Worm (Caenorhabditis elegans): ENCODE results near the gene K04E7.1.
A peak's percentile ranks its signal among the peaks of the same experiment; 100 is the strongest.

K04E7.1 gene

ce11 chrX:6484780-6485179 lies 23.0 kb downstream of the K04E7.1 start, which contains the start of gene gar-1:
TSS of gene gar-1 (minus strand) at chrX:6484880.
- TF ChIP-seq nhr-28 (tag; optimal IDR thresholded peaks at IDR 0.05) (no peak), nhr-2 (tag; optimal IDR thresholded peaks at IDR 0.05) (no peak), pha-4 (tag; optimal IDR thresholded peaks at IDR 0.05) (no peak), unc-120 (tag; optimal IDR thresholded peaks at IDR 0.05; ENCODE audit: poor library complexity, severe bottlenecking) (no peak), bed-3 (GFP tag; optimal IDR thresholded peaks at IDR 0.05) (no peak), ztf-11 (tag; optimal IDR thresholded peaks at IDR 0.05) (no peak), mep-1 (tag; optimal IDR thresholded peaks at IDR 0.05) (no peak)

ce11 chrX:6499736-6500135 lies 37.9 kb downstream of the K04E7.1 start, which contains the start of gene actl-1:
TSS of gene actl-1 (minus strand) at chrX:6499836.
- no peak for TF ChIP-seq nhr-2 (tag; optimal IDR thresholded peaks at IDR 0.05)
- no peak for TF ChIP-seq unc-62 (GFP tag; optimal IDR thresholded peaks at IDR 0.05)
- TF ChIP-seq sptf-1 (tag; optimal IDR thresholded peaks at IDR 0.05) = no peak
- no peak for TF ChIP-seq snpc-4 (tag; optimal IDR thresholded peaks at IDR 0.05)
- TF ChIP-seq tbx-8 (GFP tag; optimal IDR thresholded peaks at IDR 0.05) = no peak
- no peak for TF ChIP-seq ham-2 (GFP tag; optimal IDR thresholded peaks at IDR 0.05)
- TF ChIP-seq flh-1 (GFP tag; optimal IDR thresholded peaks at IDR 0.05) = no peak
- TF ChIP-seq unc-39 (tag; optimal IDR thresholded peaks at IDR 0.05) = no peak

- TF ChIP-seq hlh-1 (tag; optimal IDR thresholded peaks at IDR 0.05) (no peak), mls-2 (tag; optimal IDR thresholded peaks at IDR 0.05) (no peak), mep-1 (tag; optimal IDR thresholded peaks at IDR 0.05) (no peak), nhr-28 (tag; optimal IDR thresholded peaks at IDR 0.05) (no peak), ceh-39 (tag; optimal IDR thresholded peaks at IDR 0.05) (no peak), sem-2 (GFP tag; optimal IDR thresholded peaks at IDR 0.05) (no peak), lsy-2 (tag; optimal IDR thresholded peaks at IDR 0.05) (no peak), drap-1 (GFP tag; optimal IDR thresholded peaks at IDR 0.05) (no peak), ceh-43 (GFP tag; optimal IDR thresholded peaks at IDR 0.05) (no peak), unc-39 (tag; optimal IDR thresholded peaks at IDR 0.05) (no peak), lin-32 (GFP tag; optimal IDR thresholded peaks at IDR 0.05) (no peak), unc-120 (tag; optimal IDR thresholded peaks at IDR 0.05; ENCODE audit: poor library complexity, severe bottlenecking) (no peak), ces-1 (GFP tag; optimal IDR thresholded peaks at IDR 0.05) (no peak), ztf-11 (tag; optimal IDR thresholded peaks at IDR 0.05) (no peak), zip-8 (tag; optimal IDR thresholded peaks at IDR 0.05) (no peak), M03D4.4 (tag; optimal IDR thresholded peaks at IDR 0.05) (no peak), nhr-76 (tag; optimal IDR thresholded peaks at IDR 0.05) (no peak), flh-1 (GFP tag; optimal IDR thresholded peaks at IDR 0.05) (no peak), elt-3 (tag; optimal IDR thresholded peaks at IDR 0.05) (no peak), nhr-12 (tag; optimal IDR thresholded peaks at IDR 0.05) (no peak)
Observed at ce11 chrX:6503148-6503547, 41.3 kb downstream of the K04E7.1 start.

ce11 chrX:6505008-6505407 lies 43.2 kb downstream of the K04E7.1 start, which contains the start of gene cdf-1:
TSS of gene cdf-1 (minus strand) at chrX:6505143.
- no peak for TF ChIP-seq ceh-39 (tag; optimal IDR thresholded peaks at IDR 0.05)
- TF ChIP-seq sptf-1 (tag; optimal IDR thresholded peaks at IDR 0.05) = peak; percentile 42
- no peak for TF ChIP-seq ztf-11 (tag; optimal IDR thresholded peaks at IDR 0.05)
- TF ChIP-seq unc-120 (tag; optimal IDR thresholded peaks at IDR 0.05; ENCODE audit: poor library complexity, severe bottlenecking) = no peak
- TF ChIP-seq flh-1 (GFP tag; optimal IDR thresholded peaks at IDR 0.05) = no peak
- peak; percentile 29 for TF ChIP-seq ces-1 (GFP tag; optimal IDR thresholded peaks at IDR 0.05)
- no peak for TF ChIP-seq mab-5 (tag; optimal IDR thresholded peaks at IDR 0.05)
- peak; percentile 23 for TF ChIP-seq drap-1 (GFP tag; optimal IDR thresholded peaks at IDR 0.05)
- no peak for TF ChIP-seq lsy-2 (tag; optimal IDR thresholded peaks at IDR 0.05)
- peak; percentile 22 for TF ChIP-seq mep-1 (tag; optimal IDR thresholded peaks at IDR 0.05)
- TF ChIP-seq ham-2 (GFP tag; optimal IDR thresholded peaks at IDR 0.05) = no peak

- no peak for TF ChIP-seq snpc-4 (tag; optimal IDR thresholded peaks at IDR 0.05)
- no peak for TF ChIP-seq ceh-83 (GFP tag; optimal IDR thresholded peaks at IDR 0.05)
- TF ChIP-seq sptf-1 (tag; optimal IDR thresholded peaks at IDR 0.05) = no peak
- TF ChIP-seq lsy-2 (tag; optimal IDR thresholded peaks at IDR 0.05) = no peak
- no peak for TF ChIP-seq tbx-8 (GFP tag; optimal IDR thresholded peaks at IDR 0.05)
- TF ChIP-seq lin-13 (tag; optimal IDR thresholded peaks at IDR 0.05) = no peak
- TF ChIP-seq ham-2 (GFP tag; optimal IDR thresholded peaks at IDR 0.05) = no peak
- no peak for TF ChIP-seq elt-3 (tag; optimal IDR thresholded peaks at IDR 0.05)
- TF ChIP-seq pha-4 (tag; optimal IDR thresholded peaks at IDR 0.05) = no peak
Observed at ce11 chrX:6505662-6506061, 43.8 kb downstream of the K04E7.1 start, which contains the start of gene glr-8. TSS of gene glr-8 (plus strand) at chrX:6505980.

Measured in whole organism, mixed stage, embryonic.